Worm (Caenorhabditis elegans): ENCODE results near the gene vab-19.

- TF ChIP-seq hmg-4 (GFP tag; optimal IDR thresholded peaks at IDR 0.05) (no peak), tbx-37 (GFP tag; conservative IDR thresholded peaks at IDR 0.05) (no peak), ama-1 (optimal IDR thresholded peaks at IDR 0.05) (no peak), scrt-1 (GFP tag; IDR thresholded peaks at IDR 0.05) (no peak), ceh-13 (GFP tag; optimal IDR thresholded peaks at IDR 0.05) (no peak), B0310.2 (tag; optimal IDR thresholded peaks at IDR 0.05) (no peak)
Measured at ce11 chrII:2422427-2422826, 20.7 kb upstream of the vab-19 start.
